Worm (Caenorhabditis elegans) whole organism, midembryonic: ENCODE results near the gene nas-32.

ENCODE experiments used
- T22C8.4 ChIP-seq: fragments of 200-800 bp; sonication (Bioruptor generic); IDR thresholded peaks from 2 replicates; pipeline ENCODE4 v1.3.6; 2022; ENCODE audit warnings: missing genetic modification characterization, missing compliant biosample characterization
- cog-1 ChIP-seq: sonication (generic microtip); optimal IDR thresholded peaks from 2 replicates; lab custom pipeline; 2016; ENCODE audit warnings: missing genetic modification characterization, missing compliant biosample characterization
- flt-1 ChIP-seq: fragments of 200-800 bp; sonication (Bioruptor generic); IDR thresholded peaks from 2 replicates; pipeline ENCODE4 v1.3.6; 2022; ENCODE audit warnings: missing genetic modification characterization, missing compliant biosample characterization
- klf-2 ChIP-seq: fragments of 200-800 bp; sonication (Bioruptor generic); conservative IDR thresholded peaks from 2 replicates; pipeline ENCODE4 v1.3.6; 2022; ENCODE audit warnings: missing genetic modification reagents, missing genetic modification characterization, missing compliant biosample characterization
- med-1 ChIP-seq: sonication (generic microtip); optimal IDR thresholded peaks from 2 replicates; lab custom pipeline; 2017; ENCODE audit warnings: missing genetic modification characterization, mild to moderate bottlenecking, missing compliant biosample characterization, antibody characterized with exemption, missing genetic modification reagents; ENCODE audit not compliant: insufficient read depth
- ref-1 ChIP-seq: fragments of 200-800 bp; sonication (Bioruptor generic); conservative IDR thresholded peaks from 2 replicates; pipeline ENCODE4 v1.3.6; 2022; ENCODE audit warnings: missing genetic modification reagents, missing genetic modification characterization, missing compliant biosample characterization
- tab-1 ChIP-seq: fragments of 200-800 bp; sonication (Bioruptor generic); IDR thresholded peaks from 2 replicates; pipeline ENCODE4 v1.3.6; 2022; ENCODE audit warnings: missing genetic modification characterization, missing compliant biosample characterization
- ztf-23 ChIP-seq: fragments of 200-800 bp; sonication (Bioruptor generic); IDR thresholded peaks from 2 replicates; pipeline ENCODE4 v1.3.6; 2022; ENCODE audit warnings: missing genetic modification reagents, missing genetic modification characterization, missing compliant biosample characterization
- ztf-29 ChIP-seq: fragments of 200-800 bp; sonication (Bioruptor generic); IDR thresholded peaks from 2 replicates; pipeline ENCODE4 v1.3.6; 2022; ENCODE audit warnings: missing genetic modification reagents, missing genetic modification characterization, missing compliant biosample characterization

nas-32 gene

ce11 chrV:847521-847920 is 51.5 kb downstream of the nas-32 start, which contains the start of gene srbc-13:
Gene srbc-13 (plus strand): TSS chrV:847821.
- TF ChIP-seq tab-1 (GFP tag; lab: Robert Waterston, UW) (no peak), cog-1 (tag; lab: Kevin White, UChicago) (no peak), med-1 (GFP tag; lab: Kevin White, UChicago) (no peak), klf-2 (GFP tag; lab: Robert Waterston, UW) (no peak), flt-1 (GFP tag; lab: Robert Waterston, UW) (no peak), T22C8.4 (GFP tag; lab: Robert Waterston, UW) (no peak), ztf-23 (GFP tag; lab: Robert Waterston, UW) (no peak), ref-1 (GFP tag; lab: Robert Waterston, UW) (no peak), ztf-29 (GFP tag; lab: Robert Waterston, UW) (no peak)
